Fruit fly (Drosophila melanogaster) whole organism, embryonic: Measurements from ENCODE around the gene ath.

Experiments
- B-H1 ChIP-seq: fragments of 200-800 bp; sonication (Bioruptor generic); IDR thresholded peaks from 3 replicates; pipeline ENCODE4 v1.3.6; 2022; ENCODE audit warnings: missing biosample characterization, missing genetic modification characterization
- Bteb2 ChIP-seq: fragments of 200-800 bp; sonication (Bioruptor generic); optimal IDR thresholded peaks from 2 replicates; lab custom pipeline; 2016; ENCODE audit warnings: missing biosample characterization, missing genetic modification characterization
- CG10462 ChIP-seq: fragments of 200-800 bp; sonication (Bioruptor generic); optimal IDR thresholded peaks from 2 replicates; lab custom pipeline; 2016; ENCODE audit warnings: missing biosample characterization, missing genetic modification characterization
- CG10959 ChIP-seq: fragments of 200-800 bp; sonication (Bioruptor generic); IDR thresholded peaks from 2 replicates; pipeline ENCODE4 v1.3.6; 2022; ENCODE audit warnings: missing biosample characterization, missing genetic modification characterization
- CG14710 ChIP-seq: fragments of 200-800 bp; sonication (Bioruptor generic); optimal IDR thresholded peaks from 3 replicates; lab custom pipeline; 2019; ENCODE audit warnings: missing biosample characterization, mild to moderate bottlenecking, missing genetic modification characterization, moderate library complexity
- CG14860 ChIP-seq: fragments of 200-800 bp; sonication (Bioruptor generic); IDR thresholded peaks from 3 replicates; pipeline ENCODE4 v1.3.6; 2022; ENCODE audit warnings: missing biosample characterization, missing genetic modification characterization; ENCODE audit not compliant: partially characterized antibody
- CG15269 ChIP-seq: fragments of 200-800 bp; sonication (Bioruptor generic); optimal IDR thresholded peaks from 2 replicates; lab custom pipeline; 2018; ENCODE audit warnings: missing biosample characterization, mild to moderate bottlenecking, missing genetic modification characterization, moderate library complexity
- CG15479 ChIP-seq: fragments of 200-800 bp; sonication (Bioruptor generic); optimal IDR thresholded peaks from 3 replicates; lab custom pipeline; 2019; ENCODE audit warnings: missing biosample characterization, mild to moderate bottlenecking, missing genetic modification characterization, moderate library complexity
- CG1602 ChIP-seq: fragments of 200-800 bp; sonication (Bioruptor generic); optimal IDR thresholded peaks from 3 replicates; lab custom pipeline; 2016; ENCODE audit warnings: missing biosample characterization, missing genetic modification characterization
- CG17359 ChIP-seq: fragments of 200-800 bp; sonication (Bioruptor generic); optimal IDR thresholded peaks from 3 replicates; lab custom pipeline; 2018; ENCODE audit warnings: missing biosample characterization, mild to moderate bottlenecking, missing genetic modification characterization, moderate library complexity
- CG17385 ChIP-seq: fragments of 200-800 bp; sonication (Bioruptor generic); optimal IDR thresholded peaks from 3 replicates; lab custom pipeline; 2018; ENCODE audit warnings: missing biosample characterization, mild to moderate bottlenecking, missing genetic modification characterization
- CG17802 ChIP-seq: fragments of 200-800 bp; sonication (Bioruptor generic); optimal IDR thresholded peaks from 2 replicates; lab custom pipeline; 2018; ENCODE audit warnings: missing biosample characterization, mild to moderate bottlenecking, missing genetic modification characterization, moderate library complexity
- CG18619 ChIP-seq: fragments of 200-800 bp; sonication (Bioruptor generic); optimal IDR thresholded peaks from 3 replicates; lab custom pipeline; 2017; ENCODE audit warnings: missing biosample characterization, mild to moderate bottlenecking, missing genetic modification characterization
- CG2120 ChIP-seq: fragments of 200-800 bp; sonication (Bioruptor generic); optimal IDR thresholded peaks from 3 replicates; lab custom pipeline; 2016; ENCODE audit warnings: missing biosample characterization, missing genetic modification characterization
- CG2712 ChIP-seq: fragments of 200-800 bp; optimal IDR thresholded peaks from 3 replicates; lab custom pipeline; 2019; ENCODE audit warnings: missing biosample characterization, mild to moderate bottlenecking, missing genetic modification characterization, moderate library complexity
- CG30020 ChIP-seq: fragments of 200-800 bp; optimal IDR thresholded peaks from 2 replicates; lab custom pipeline; 2019; ENCODE audit warnings: missing biosample characterization, mild to moderate bottlenecking, missing genetic modification characterization, moderate library complexity
- CG3407 ChIP-seq: fragments of 200-800 bp; sonication (Bioruptor generic); optimal IDR thresholded peaks from 2 replicates; lab custom pipeline; 2018; ENCODE audit warnings: missing biosample characterization, mild to moderate bottlenecking, missing genetic modification characterization
- CG4617 ChIP-seq: fragments of 200-800 bp; sonication (Bioruptor generic); optimal IDR thresholded peaks from 3 replicates; lab custom pipeline; 2016; ENCODE audit warnings: missing biosample characterization, missing genetic modification characterization, borderline replicate concordance
- CG4820 ChIP-seq: fragments of 200-800 bp; sonication (Bioruptor generic); optimal IDR thresholded peaks from 3 replicates; lab custom pipeline; 2016; ENCODE audit warnings: missing biosample characterization, missing genetic modification characterization
- CG6689 ChIP-seq: fragments of 200-800 bp; sonication (Bioruptor generic); IDR thresholded peaks from 2 replicates; pipeline ENCODE4 v1.3.6; 2022; ENCODE audit warnings: missing biosample characterization, missing genetic modification characterization
- CG8944 ChIP-seq: fragments of 200-800 bp; sonication (Bioruptor generic); optimal IDR thresholded peaks from 3 replicates; lab custom pipeline; 2016; ENCODE audit warnings: missing biosample characterization, missing genetic modification characterization
- CG9932 ChIP-seq: fragments of 200-800 bp; sonication (Bioruptor generic); IDR thresholded peaks from 2 replicates; pipeline ENCODE4 v1.3.6; 2022; ENCODE audit warnings: missing biosample characterization, missing genetic modification characterization
- Camta ChIP-seq: fragments of 200-800 bp; sonication (Bioruptor generic); optimal IDR thresholded peaks from 2 replicates; lab custom pipeline; 2016; ENCODE audit warnings: missing biosample characterization, missing genetic modification characterization
- Chrac-16 ChIP-seq: fragments of 200-800 bp; sonication (Bioruptor generic); optimal IDR thresholded peaks from 3 replicates; lab custom pipeline; 2016; ENCODE audit warnings: missing biosample characterization, missing genetic modification characterization
- D19B ChIP-seq: fragments of 200-800 bp; sonication (Bioruptor generic); optimal IDR thresholded peaks from 2 replicates; lab custom pipeline; 2017; ENCODE audit warnings: missing biosample characterization, mild to moderate bottlenecking, missing genetic modification characterization
- Dll ChIP-seq: fragments of 200-800 bp; sonication (Bioruptor generic); IDR thresholded peaks from 4 replicates; pipeline ENCODE4 v1.3.6; 2022; ENCODE audit warnings: missing biosample characterization, missing genetic modification characterization; ENCODE audit not compliant: partially characterized antibody
- HmgD ChIP-seq: fragments of 200-800 bp; sonication (Bioruptor generic); optimal IDR thresholded peaks from 3 replicates; lab custom pipeline; 2016; ENCODE audit warnings: missing biosample characterization, missing genetic modification characterization
- Hr51 ChIP-seq, 2 experiments: fragments of 200-800 bp; sonication (Bioruptor generic); optimal IDR thresholded peaks; 2 replicates in 1 of 2; 3 replicates in 1 of 2; lab custom pipeline; 2016 to 2018; ENCODE audit warnings: missing biosample characterization in 2 of 2, missing genetic modification characterization in 2 of 2, mild to moderate bottlenecking in 1 of 2, moderate library complexity in 1 of 2
- Hr78 ChIP-seq, 2 experiments: fragments of 200-800 bp in 1 of 2; fragments of >200 bp in 1 of 2; sonication (Bioruptor generic) in 1 of 2; optimal IDR thresholded peaks; 2 replicates each; lab custom pipeline; 2017 to 2019; ENCODE audit warnings: missing biosample characterization in 2 of 2, missing genetic modification characterization in 2 of 2, mild to moderate bottlenecking in 1 of 2, moderate library complexity in 1 of 2
- MESR4 ChIP-seq: fragments of 200-800 bp; sonication (Bioruptor generic); optimal IDR thresholded peaks from 2 replicates; lab custom pipeline; 2018; ENCODE audit warnings: missing biosample characterization, mild to moderate bottlenecking, missing genetic modification characterization, moderate library complexity
- MTF-1 ChIP-seq: fragments of 200-800 bp; sonication (Bioruptor generic); optimal IDR thresholded peaks from 2 replicates; lab custom pipeline; 2018; ENCODE audit warnings: missing biosample characterization, mild to moderate bottlenecking, missing genetic modification characterization, borderline replicate concordance
- Max ChIP-seq: fragments of 200-800 bp; sonication (Bioruptor generic); optimal IDR thresholded peaks from 2 replicates; lab custom pipeline; 2016; ENCODE audit warnings: missing biosample characterization, mild to moderate bottlenecking, missing genetic modification characterization
- Trl ChIP-seq, 3 experiments: fragments of >200 bp in 2 of 3; fragments of 200-800 bp in 1 of 3; sonication (Bioruptor generic) in 1 of 3; optimal IDR thresholded peaks; 2 replicates in 1 of 3; 3 replicates in 2 of 3; lab custom pipeline; 2016 to 2017; ENCODE audit warnings: missing biosample characterization in 1 of 3, missing genetic modification characterization in 1 of 3
- Xrp1 ChIP-seq: fragments of 200-800 bp; sonication (Bioruptor generic); IDR thresholded peaks from 2 replicates; pipeline ENCODE4 v1.3.6; 2022; ENCODE audit warnings: missing biosample characterization, missing genetic modification characterization
- al ChIP-seq: fragments of 200-800 bp; sonication (Bioruptor generic); IDR thresholded peaks from 2 replicates; pipeline ENCODE4 v1.3.6; 2022; ENCODE audit warnings: missing biosample characterization, missing genetic modification characterization
- cg ChIP-seq: fragments of 200-800 bp; sonication (Bioruptor generic); optimal IDR thresholded peaks from 3 replicates; lab custom pipeline; 2019; ENCODE audit warnings: missing biosample characterization, mild to moderate bottlenecking, missing genetic modification characterization, moderate library complexity
- chif ChIP-seq, 2 experiments: fragments of 200-800 bp; sonication (Bioruptor generic); optimal IDR thresholded peaks; 3 replicates each; lab custom pipeline; 2016; ENCODE audit warnings: missing biosample characterization in 2 of 2, missing genetic modification characterization in 2 of 2
- crol ChIP-seq: fragments of 200-800 bp; sonication (Bioruptor generic); IDR thresholded peaks from 2 replicates; pipeline ENCODE4 v1.3.6; 2022; ENCODE audit warnings: missing biosample characterization, missing genetic modification characterization
- pho ChIP-seq: fragments of 200-800 bp; sonication (Bioruptor generic); optimal IDR thresholded peaks from 2 replicates; lab custom pipeline; 2016; ENCODE audit warnings: missing biosample characterization, missing genetic modification characterization
- pita ChIP-seq: fragments of 200-800 bp; sonication (Bioruptor generic); optimal IDR thresholded peaks from 2 replicates; lab custom pipeline; 2017; ENCODE audit warnings: missing biosample characterization, mild to moderate bottlenecking, missing genetic modification characterization
- pum ChIP-seq: fragments of 200-800 bp; sonication (Bioruptor generic); optimal IDR thresholded peaks from 2 replicates; lab custom pipeline; 2016; ENCODE audit warnings: missing biosample characterization, missing genetic modification characterization
- repo ChIP-seq: fragments of 200-800 bp; sonication (Bioruptor generic); optimal IDR thresholded peaks from 2 replicates; lab custom pipeline; 2016; ENCODE audit warnings: missing biosample characterization, missing genetic modification characterization
- row ChIP-seq: fragments of 200-800 bp; sonication (Bioruptor generic); IDR thresholded peaks from 3 replicates; pipeline ENCODE4 v1.3.6; 2022; ENCODE audit warnings: missing biosample characterization, missing genetic modification characterization
- scrt ChIP-seq: fragments of 200-800 bp; sonication (Bioruptor generic); optimal IDR thresholded peaks from 2 replicates; lab custom pipeline; 2018; ENCODE audit warnings: missing biosample characterization, mild to moderate bottlenecking, missing genetic modification characterization, moderate library complexity
- slou ChIP-seq: fragments of 200-800 bp; sonication (Bioruptor generic); optimal IDR thresholded peaks from 3 replicates; lab custom pipeline; 2016; ENCODE audit warnings: missing biosample characterization, missing genetic modification characterization
- sna ChIP-seq: fragments of 200-800 bp; sonication (Bioruptor generic); IDR thresholded peaks from 2 replicates; pipeline ENCODE4 v1.3.6; 2022; ENCODE audit warnings: missing biosample characterization, missing genetic modification characterization; ENCODE audit not compliant: partially characterized antibody
- stc ChIP-seq: fragments of 200-800 bp; sonication (Bioruptor generic); IDR thresholded peaks from 2 replicates; pipeline ENCODE4 v1.3.6; 2022; ENCODE audit warnings: missing biosample characterization, missing genetic modification characterization

Gene ath

dm6 chr2L:10260750-10261493, 50.0 kb downstream of the ath start, which contains the start of gene Pten (continued):
- no peak for TF ChIP-seq CG3407 (GFP tag; lab: Kevin White, UChicago)
- TF ChIP-seq pita (GFP tag; lab: Kevin White, UChicago): no peak
- TF ChIP-seq CG15269: no peak
- peak in 1 of 2 experiments; percentile 46 for TF ChIP-seq Hr51 (GFP tag; optimal IDR thresholded peaks at IDR 0.05; lab: Kevin White, UChicago)
- TF ChIP-seq D19B (GFP tag; lab: Kevin White, UChicago): peak; percentile 50
- TF ChIP-seq CG17802 (tag; lab: Kevin White, UChicago): peak; percentile 28
- TF ChIP-seq Xrp1 (GFP tag; lab: Robert Waterston, UW): peak; percentile 73
- peak; percentile 37 for TF ChIP-seq CG2120 (GFP tag; lab: Kevin White, UChicago)
- TF ChIP-seq Dll (GFP tag; lab: Robert Waterston, UW): peak; percentile 84
- TF ChIP-seq CG9932 (GFP tag; lab: Robert Waterston, UW): no peak
- no peak for TF ChIP-seq MTF-1 (GFP tag; lab: Kevin White, UChicago)
- TF ChIP-seq CG8944 (GFP tag; lab: Kevin White, UChicago): peak; percentile 37
- peak; percentile 75 for TF ChIP-seq Bteb2
- TF ChIP-seq slou (GFP tag; lab: Kevin White, UChicago): peak; percentile 63
- TF ChIP-seq repo (GFP tag; lab: Kevin White, UChicago): peak; percentile 42
- TF ChIP-seq CG6689 (GFP tag; lab: Robert Waterston, UW): peak; percentile 75
- peak; percentile 80 for TF ChIP-seq CG17359 (tag; lab: Kevin White, UChicago)
- TF ChIP-seq CG14710: peak; percentile 90
- peak; percentile 56 for TF ChIP-seq cg (GFP tag; lab: Kevin White, UChicago)
- peak; percentile 44 for TF ChIP-seq CG17385 (GFP tag; lab: Kevin White, UChicago)
- TF ChIP-seq Chrac-16 (GFP tag; lab: Kevin White, UChicago): peak; percentile 68
- TF ChIP-seq MESR4 (GFP tag; lab: Kevin White, UChicago): peak; percentile 92
- TF ChIP-seq HmgD: no peak
- no peak for TF ChIP-seq Trl (optimal IDR thresholded peaks at IDR 0.05; lab: Kevin White, UChicago)
- peak; percentile 78 for TF ChIP-seq Trl (GFP tag; optimal IDR thresholded peaks at IDR 0.05; lab: Kevin White, UChicago)
- peak; percentile 83 for TF ChIP-seq CG2712 (tag; lab: Kevin White, UChicago)
- TF ChIP-seq pum (GFP tag; lab: Kevin White, UChicago): peak; percentile 60
- no peak; the same call in 1 of the 2 replicates for TF ChIP-seq al
- TF ChIP-seq row: peak; percentile 87
- TF ChIP-seq CG14860 (GFP tag; lab: Robert Waterston, UW): peak; percentile 87
- TF ChIP-seq sna: peak; percentile 79; the same call in 1 of the 2 replicates
- peak; percentile 58; the same call in 2 of the 3 replicates for TF ChIP-seq B-H1
- TF ChIP-seq CG4820 (GFP tag; lab: Kevin White, UChicago): peak; percentile 76
- peak; percentile 67; the same call in 1 of the 2 replicates for TF ChIP-seq stc (GFP tag; lab: Robert Waterston, UW)
- peak; percentile 60 for TF ChIP-seq CG10462
- TF ChIP-seq CG30020: peak; percentile 98
- no peak for TF ChIP-seq CG18619 (GFP tag; lab: Kevin White, UChicago)
- TF ChIP-seq Camta (GFP tag; lab: Kevin White, UChicago): peak; percentile 78
- TF ChIP-seq CG15479 (GFP tag; lab: Kevin White, UChicago): no peak
- no peak for TF ChIP-seq crol (GFP tag; lab: Robert Waterston, UW)
- peak; percentile 64 for TF ChIP-seq pho
- peak; percentile 70 for TF ChIP-seq CG4617
- peak; percentile 80 for TF ChIP-seq scrt (GFP tag; lab: Kevin White, UChicago)
- peak; percentile 79 for TF ChIP-seq Max (GFP tag; lab: Kevin White, UChicago)
- TF ChIP-seq chif (GFP tag; optimal IDR thresholded peaks at IDR 0.05; lab: Kevin White, UChicago): peak; percentile 26 to 43
- no peak for TF ChIP-seq CG10959 (GFP tag; lab: Robert Waterston, UW)
- TF ChIP-seq Hr78 (GFP tag; optimal IDR thresholded peaks at IDR 0.05; lab: Kevin White, UChicago): no peak
- TF ChIP-seq CG1602 (GFP tag; lab: Kevin White, UChicago): peak; percentile 64
